Fruit fly (Drosophila melanogaster): Measurements from ENCODE around the gene CG3792.
A peak's percentile ranks its signal among the peaks of the same experiment; 100 is the strongest.

CG3792 gene

DNA sequence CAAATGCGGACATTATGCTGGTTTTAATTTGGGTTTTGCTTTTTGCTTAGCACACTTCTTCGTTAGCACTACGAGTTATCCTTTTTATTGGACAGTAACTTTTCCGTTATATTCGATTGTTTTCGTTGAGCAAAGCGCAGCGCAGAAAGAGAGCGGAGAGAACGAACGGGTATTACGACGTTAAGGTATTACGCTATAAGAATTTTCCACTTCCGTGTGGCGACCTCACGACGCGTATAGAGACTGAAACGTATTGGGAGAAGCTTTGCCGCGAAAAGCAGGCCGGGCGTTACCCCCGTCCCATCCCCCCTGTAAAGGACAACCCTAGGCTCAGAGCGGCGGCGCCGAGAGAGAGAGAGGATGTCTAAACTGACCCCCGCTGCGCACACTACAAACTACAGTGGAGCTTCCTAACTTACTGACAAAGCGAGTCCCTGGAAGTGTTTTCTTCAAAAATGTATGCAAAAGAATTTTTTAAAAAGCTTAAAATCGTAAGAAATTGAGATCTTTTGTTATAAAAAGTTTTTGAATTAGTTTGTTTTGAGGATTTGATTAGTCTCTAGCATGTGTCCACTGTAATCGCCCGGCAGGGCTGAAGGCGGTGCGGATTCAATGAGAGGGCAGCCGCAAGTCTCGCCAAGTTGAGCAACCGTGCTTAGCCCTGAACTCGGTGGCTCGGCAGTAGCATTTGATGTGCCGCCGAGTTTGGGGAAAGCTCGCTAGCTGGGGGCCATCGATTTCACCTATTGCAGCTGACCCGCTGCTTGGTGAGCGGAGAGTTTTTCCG, 27.8 kb downstream of the CG3792 start (continued):
- peak; percentile 84 for TF ChIP-seq dm (GFP tag; optimal IDR thresholded peaks at IDR 0.05)
- TF ChIP-seq CG14710 (tag; optimal IDR thresholded peaks at IDR 0.05): peak; percentile 84
- TF ChIP-seq CG6272 (GFP tag; IDR thresholded peaks at IDR 0.05): peak; percentile 94
- TF ChIP-seq sr (GFP tag; IDR thresholded peaks at IDR 0.05): peak; percentile 62
- peak; percentile 92; the same call in 2 of the 3 replicates for TF ChIP-seq CG11093 (GFP tag; IDR thresholded peaks at IDR 0.05)
- TF ChIP-seq CG17802 (tag; optimal IDR thresholded peaks at IDR 0.05): peak; percentile 72
- TF ChIP-seq ken (GFP tag; IDR thresholded peaks at IDR 0.05): peak; percentile 95
- peak; percentile 92 to 93 for TF ChIP-seq Hr51 (GFP tag; optimal IDR thresholded peaks at IDR 0.05)
- TF ChIP-seq CG10543 (GFP tag; optimal IDR thresholded peaks at IDR 0.05): peak; percentile 95
- TF ChIP-seq twi (tag; optimal IDR thresholded peaks at IDR 0.05): peak; percentile 74
- TF ChIP-seq Neu2 (GFP tag; optimal IDR thresholded peaks at IDR 0.05; ENCODE audit: borderline replicate concordance): peak; percentile 59
- TF ChIP-seq Xrp1 (GFP tag; IDR thresholded peaks at IDR 0.05): peak; percentile 97
- TF ChIP-seq CG12155 (GFP tag; optimal IDR thresholded peaks at IDR 0.05): peak; percentile 93
- peak; percentile 90 for TF ChIP-seq tup (GFP tag; optimal IDR thresholded peaks at IDR 0.05)
- TF ChIP-seq Ets97D (GFP tag; optimal IDR thresholded peaks at IDR 0.05): peak; percentile 82
- no peak for TF ChIP-seq CG8478 (optimal IDR thresholded peaks at IDR 0.05)

DNA sequence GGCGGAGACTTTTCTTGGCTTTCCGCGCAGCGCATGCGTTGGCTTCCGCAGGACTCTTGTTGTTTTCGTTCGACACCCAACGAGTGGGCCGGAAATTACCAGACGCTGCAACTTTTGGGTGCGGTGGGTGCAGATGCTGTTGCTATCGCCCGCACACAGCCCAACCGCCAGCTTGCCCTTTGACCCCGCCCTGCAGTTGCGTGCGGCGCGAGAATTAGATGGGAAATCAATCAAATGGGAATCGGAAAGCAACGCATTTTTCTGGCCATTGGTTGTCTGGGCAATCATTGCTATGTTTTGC, 28.3 kb downstream of the CG3792 start:
- TF ChIP-seq chinmo (GFP tag; IDR thresholded peaks at IDR 0.05; ENCODE audit: partially characterized antibody) (0 out of 4 replicates have a peak, but pooled peaks have one; percentile 52), CG6791 (GFP tag; IDR thresholded peaks at IDR 0.05; ENCODE audit: partially characterized antibody) (0 out of 3 replicates have a peak, but pooled peaks have one; percentile 26), CG14014 (GFP tag; IDR thresholded peaks at IDR 0.05) (no peak), z (GFP tag; IDR thresholded peaks at IDR 0.05) (0 out of 3 replicates have a peak, but pooled peaks have one; percentile 24), Hr78 (GFP tag; optimal IDR thresholded peaks at IDR 0.05) (peak in 1 of 2 experiments; percentile 89)

DNA sequence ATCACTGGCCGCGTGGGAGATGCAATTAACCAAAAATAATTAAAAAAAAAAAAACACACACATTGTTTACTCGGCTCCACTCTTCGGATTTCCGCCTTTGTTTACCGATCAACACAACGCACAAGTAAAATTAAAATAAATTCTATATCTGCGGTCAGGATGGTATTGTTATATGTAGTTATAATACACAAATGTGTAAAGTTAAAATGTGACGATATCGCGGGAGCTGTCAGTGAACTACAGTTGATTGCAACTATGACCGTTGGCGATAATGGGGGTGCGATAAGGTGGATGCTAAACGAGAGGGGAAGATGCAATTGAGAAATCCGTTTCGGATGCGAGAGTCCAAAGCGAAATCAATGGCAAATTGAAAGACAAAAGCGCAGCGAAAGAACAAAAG, 29.2 kb downstream of the CG3792 start:
- TF ChIP-seq CG12219 (GFP tag; optimal IDR thresholded peaks at IDR 0.05) (no peak), sr (GFP tag; IDR thresholded peaks at IDR 0.05) (peak; percentile 24; the same call in 1 of the 3 replicates), sens (GFP tag) (peak; percentile 55), Max (GFP tag; optimal IDR thresholded peaks at IDR 0.05) (no peak), CG6272 (GFP tag; IDR thresholded peaks at IDR 0.05) (no peak)

DNA sequence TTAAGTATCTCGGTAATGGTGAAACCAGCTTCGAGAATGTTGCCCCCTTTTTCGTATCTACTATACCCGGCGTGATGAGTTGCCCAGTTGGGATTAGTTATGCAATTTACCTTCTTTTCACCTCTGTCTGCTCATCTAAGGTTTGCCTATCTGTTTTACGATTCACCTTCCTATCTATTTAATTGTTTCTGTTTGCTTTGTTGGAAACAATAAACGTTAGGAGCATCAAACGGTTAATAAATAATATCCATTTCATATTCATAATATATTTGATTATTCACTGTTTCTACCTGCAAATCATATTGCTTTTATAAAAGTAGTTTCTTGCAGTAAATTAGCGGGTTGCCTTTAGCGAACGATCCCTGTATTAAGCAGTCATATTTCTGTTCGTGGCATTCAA, 30.1 kb downstream of the CG3792 start:
- TF ChIP-seq Hmr (GFP tag; optimal IDR thresholded peaks at IDR 0.05): no peak
- TF ChIP-seq Eip74EF (GFP tag; optimal IDR thresholded peaks at IDR 0.05): no peak
- no peak for TF ChIP-seq Hr39 (optimal IDR thresholded peaks at IDR 0.05)
- peak; percentile 14 for TF ChIP-seq cwo (GFP tag; optimal IDR thresholded peaks at IDR 0.05)
- no peak for TF ChIP-seq HLHmδ (GFP tag; optimal IDR thresholded peaks at IDR 0.05)
- TF ChIP-seq CG9932 (GFP tag; IDR thresholded peaks at IDR 0.05): peak; percentile 20; the same call in 1 of the 2 replicates
- TF ChIP-seq CG15479 (GFP tag; optimal IDR thresholded peaks at IDR 0.05): no peak
- no peak for TF ChIP-seq Hr51 (GFP tag; optimal IDR thresholded peaks at IDR 0.05)
- TF ChIP-seq crol (GFP tag; IDR thresholded peaks at IDR 0.05): no peak
- no peak for TF ChIP-seq CG12659 (GFP tag; optimal IDR thresholded peaks at IDR 0.05)
- TF ChIP-seq CG6854 (GFP tag; optimal IDR thresholded peaks at IDR 0.05): no peak
- no peak for TF ChIP-seq HHEX (GFP tag; optimal IDR thresholded peaks at IDR 0.05)
- TF ChIP-seq BtbVII (GFP tag; optimal IDR thresholded peaks at IDR 0.05): no peak
- TF ChIP-seq Optix (GFP tag; IDR thresholded peaks at IDR 0.05): no peak
- peak; percentile 20 for TF ChIP-seq CG3281 (GFP tag; optimal IDR thresholded peaks at IDR 0.05)
- peak; percentile 7 for TF ChIP-seq Meics (GFP tag; optimal IDR thresholded peaks at IDR 0.05)
- TF ChIP-seq Adf1 (GFP tag; IDR thresholded peaks at IDR 0.05): no peak
- TF ChIP-seq CG11247 (GFP tag; IDR thresholded peaks at IDR 0.05): no peak
- peak; percentile 40; the same call in 1 of the 2 replicates for TF ChIP-seq slbo (GFP tag; IDR thresholded peaks at IDR 0.05)
- TF ChIP-seq CG14050 (GFP tag; IDR thresholded peaks at IDR 0.05): no peak
- TF ChIP-seq CG5180 (GFP tag; optimal IDR thresholded peaks at IDR 0.05): no peak
- no peak for TF ChIP-seq az2 (GFP tag; optimal IDR thresholded peaks at IDR 0.05)
